Worm (Caenorhabditis elegans) whole organism, L4 larva: ENCODE data around the gene C14H10.2.

Experiments
- Y105C5A.15 ChIP-seq: fragments of 200-800 bp; sonication (Bioruptor generic); IDR thresholded peaks from 2 replicates; pipeline ENCODE4 v1.3.6; 2022; ENCODE audit warnings: missing genetic modification characterization, missing compliant biosample characterization
- Y75B8A.6 ChIP-seq: fragments of 200-800 bp; sonication (Bioruptor generic); IDR thresholded peaks from 2 replicates; pipeline ENCODE4 v1.3.6; 2022; ENCODE audit warnings: missing genetic modification reagents, missing genetic modification characterization, missing compliant biosample characterization
- aly-2 ChIP-seq: sonication (generic microtip); optimal IDR thresholded peaks from 2 replicates; lab custom pipeline; 2018; ENCODE audit warnings: missing biosample characterization, missing genetic modification characterization
- ctbp-1 ChIP-seq: fragments of 200-800 bp; sonication (Bioruptor generic); IDR thresholded peaks from 2 replicates; pipeline ENCODE4 v1.3.6; 2022; ENCODE audit warnings: missing genetic modification reagents, missing genetic modification characterization, missing compliant biosample characterization
- lsy-2 ChIP-seq, 2 experiments: fragments of 150-350 bp in 1 of 2; sonication (generic microtip) in 1 of 2; optimal IDR thresholded peaks; 2 replicates each; lab custom pipeline; 2014 to 2017; ENCODE audit warnings: missing biosample characterization in 2 of 2, missing genetic modification characterization in 2 of 2
- nhr-11 ChIP-seq: fragments of 150-350 bp; optimal IDR thresholded peaks from 2 replicates; lab custom pipeline; 2014; ENCODE audit warnings: missing biosample characterization, missing genetic modification characterization
- nhr-237 ChIP-seq: sonication (generic microtip); optimal IDR thresholded peaks from 2 replicates; lab custom pipeline; 2017; ENCODE audit warnings: missing biosample characterization, missing genetic modification characterization
- nhr-76 ChIP-seq: fragments of 150-350 bp; optimal IDR thresholded peaks from 2 replicates; lab custom pipeline; 2014; ENCODE audit warnings: missing biosample characterization, missing genetic modification characterization
- snpc-4 ChIP-seq: fragments of 150-350 bp; optimal IDR thresholded peaks from 2 replicates; lab custom pipeline; 2014; ENCODE audit warnings: missing biosample characterization, missing genetic modification characterization
- tag-97 ChIP-seq: fragments of 200-800 bp; sonication (Bioruptor generic); IDR thresholded peaks from 2 replicates; pipeline ENCODE4 v1.3.6; 2022; ENCODE audit warnings: missing genetic modification characterization, missing compliant biosample characterization
- unc-130 ChIP-seq: sonication (generic microtip); optimal IDR thresholded peaks from 2 replicates; lab custom pipeline; 2016; ENCODE audit warnings: missing genetic modification reagents, missing genetic modification characterization, missing compliant biosample characterization

ce11 chrX:10260035-10260434 lies 7.4 kb upstream of the C14H10.2 start, which contains the start of gene C32A9.1:
- TF ChIP-seq Y105C5A.15 (GFP tag; lab: Robert Waterston, UW) (no peak), ctbp-1 (GFP tag; lab: Robert Waterston, UW) (no peak), unc-130 (no peak), snpc-4 (tag; lab: Kevin White, UChicago) (no peak), lsy-2 (tag; optimal IDR thresholded peaks at IDR 0.05; lab: Kevin White, UChicago) (no peak), aly-2 (tag; lab: Kevin White, UChicago) (no peak), nhr-11 (tag; lab: Kevin White, UChicago) (no peak), Y75B8A.6 (GFP tag; lab: Robert Waterston, UW) (no peak), nhr-237 (tag; lab: Kevin White, UChicago) (no peak), nhr-76 (no peak), tag-97 (GFP tag; lab: Robert Waterston, UW) (no peak)
